Fruit fly (Drosophila melanogaster) whole organism, pupa: ENCODE measurements around the gene CG14960.

Experiments
- CG13204 ChIP-seq: fragments of 200-800 bp; sonication (Bioruptor generic); optimal IDR thresholded peaks from 2 replicates; lab custom pipeline; 2018; ENCODE audit warnings: missing biosample characterization, mild to moderate bottlenecking, missing genetic modification characterization, moderate library complexity
- CG32121 ChIP-seq: fragments of 200-800 bp; sonication (Bioruptor generic); IDR thresholded peaks from 2 replicates; pipeline ENCODE4 v1.3.6; 2022; ENCODE audit warnings: missing biosample characterization, missing genetic modification characterization
- CG4496 ChIP-seq: fragments of 200-800 bp; sonication (Bioruptor generic); IDR thresholded peaks from 3 replicates; pipeline ENCODE4 v1.3.6; 2022; ENCODE audit warnings: missing biosample characterization, missing genetic modification characterization
- D1 ChIP-seq: fragments of 200-800 bp; sonication (Bioruptor generic); optimal IDR thresholded peaks from 2 replicates; lab custom pipeline; 2018; ENCODE audit warnings: missing biosample characterization, mild to moderate bottlenecking, missing genetic modification characterization, moderate library complexity
- EcR ChIP-seq: fragments of 200-800 bp; sonication (Bioruptor generic); optimal IDR thresholded peaks from 3 replicates; lab custom pipeline; 2019; ENCODE audit warnings: missing biosample characterization, missing genetic modification characterization, mild to moderate bottlenecking, moderate library complexity, missing genetic modification reagents
- Ets98B ChIP-seq: fragments of 200-800 bp; sonication (Bioruptor generic); IDR thresholded peaks from 2 replicates; pipeline ENCODE4 v1.3.6; 2022; ENCODE audit warnings: missing biosample characterization, missing genetic modification characterization

dm6 chr3L:3306515-3306914 is 35.7 kb downstream of the CG14960 start:
- TF ChIP-seq Ets98B (GFP tag; lab: Robert Waterston, UW) (no peak), D1 (tag; lab: Kevin White, UChicago) (no peak), CG13204 (GFP tag; lab: Kevin White, UChicago) (no peak), EcR (GFP tag; lab: Kevin White, UChicago) (no peak), CG4496 (no peak), CG32121 (GFP tag; lab: Robert Waterston, UW) (no peak)
